Worm (Caenorhabditis elegans) whole organism, L4 larva: ENCODE measurements around the gene srsx-14.

Experiments
- D1046.2 ChIP-seq: fragments of 200-800 bp; sonication (Bioruptor generic); IDR thresholded peaks from 2 replicates; pipeline ENCODE4 v1.3.6; 2022; ENCODE audit warnings: missing genetic modification characterization, missing compliant biosample characterization
- F26F4.8 ChIP-seq: fragments of 200-800 bp; sonication (Bioruptor generic); conservative IDR thresholded peaks from 2 replicates; pipeline ENCODE4 v1.3.6; 2022; ENCODE audit warnings: missing genetic modification characterization, missing compliant biosample characterization
- F37D6.2 ChIP-seq: sonication (generic microtip); optimal IDR thresholded peaks from 2 replicates; lab custom pipeline; 2016; ENCODE audit warnings: mild to moderate bottlenecking, missing genetic modification characterization, missing compliant biosample characterization
- F44E2.7 ChIP-seq: fragments of 200-800 bp; sonication (Bioruptor generic); IDR thresholded peaks from 2 replicates; pipeline ENCODE4 v2.1.2; 2022; ENCODE audit warnings: missing genetic modification characterization, missing compliant biosample characterization
- T20F7.1 ChIP-seq: fragments of 200-800 bp; sonication (Bioruptor generic); optimal IDR thresholded peaks from 2 replicates; lab custom pipeline; 2018; ENCODE audit warnings: mild to moderate bottlenecking, missing genetic modification characterization, missing compliant biosample characterization
- Y48G9A.11 ChIP-seq: fragments of 200-800 bp; sonication (Bioruptor generic); IDR thresholded peaks from 2 replicates; pipeline ENCODE4 v1.3.6; 2022; ENCODE audit warnings: missing genetic modification reagents, missing genetic modification characterization, missing compliant biosample characterization
- ZK337.2 ChIP-seq: fragments of 200-800 bp; sonication (Bioruptor generic); IDR thresholded peaks from 2 replicates; pipeline ENCODE4 v1.3.6; 2022; ENCODE audit warnings: missing genetic modification reagents, missing genetic modification characterization, missing compliant biosample characterization
- ZK546.5 ChIP-seq, 2 experiments: sonication (generic microtip); optimal IDR thresholded peaks; 2 replicates each; lab custom pipeline; 2017; ENCODE audit warnings: missing biosample characterization in 2 of 2, missing genetic modification characterization in 2 of 2
- ceh-32 ChIP-seq: sonication (generic microtip); optimal IDR thresholded peaks from 2 replicates; lab custom pipeline; 2016; ENCODE audit warnings: mild to moderate bottlenecking, missing genetic modification characterization, missing compliant biosample characterization; ENCODE audit not compliant: poor library complexity
- ces-1 ChIP-seq: fragments of 150-350 bp; sonication (generic microtip); optimal IDR thresholded peaks from 4 replicates; lab custom pipeline; 2014; ENCODE audit warnings: missing biosample characterization, missing genetic modification reagents, missing genetic modification characterization
- ctbp-1 ChIP-seq: fragments of 200-800 bp; sonication (Bioruptor generic); IDR thresholded peaks from 2 replicates; pipeline ENCODE4 v1.3.6; 2022; ENCODE audit warnings: missing genetic modification reagents, missing genetic modification characterization, missing compliant biosample characterization
- daf-16 ChIP-seq, 3 experiments: sonication (generic microtip); optimal IDR thresholded peaks; 2 replicates each; lab custom pipeline; 2016 to 2017; ENCODE audit warnings: missing genetic modification characterization in 3 of 3, missing genetic modification reagents in 3 of 3, mild to moderate bottlenecking in 2 of 3, missing compliant biosample characterization in 2 of 3, missing biosample characterization in 1 of 3, moderate library complexity in 1 of 3
- dmd-6 ChIP-seq: fragments of 200-800 bp; sonication (Bioruptor generic); IDR thresholded peaks from 2 replicates; pipeline ENCODE4 v1.3.6; 2022; ENCODE audit warnings: missing genetic modification reagents, missing genetic modification characterization, missing compliant biosample characterization
- dve-1 ChIP-seq: sonication (generic microtip); optimal IDR thresholded peaks from 2 replicates; lab custom pipeline; 2017; ENCODE audit warnings: antibody characterized with exemption, mild to moderate bottlenecking, missing genetic modification characterization, missing compliant biosample characterization; ENCODE audit not compliant: insufficient read depth
- gei-8 ChIP-seq: fragments of 200-800 bp; sonication (Bioruptor generic); optimal IDR thresholded peaks from 2 replicates; lab custom pipeline; 2018; ENCODE audit warnings: mild to moderate bottlenecking, missing genetic modification characterization, missing compliant biosample characterization
- hif-1 ChIP-seq, 2 experiments: sonication (generic microtip); optimal IDR thresholded peaks; 2 replicates each; lab custom pipeline; 2016 to 2017; ENCODE audit warnings: missing compliant biosample characterization in 2 of 2, missing genetic modification characterization in 2 of 2, missing genetic modification reagents in 2 of 2, missing genotype in 2 of 2, mild to moderate bottlenecking in 1 of 2
- hlh-11 ChIP-seq: fragments of 200-800 bp; sonication (Bioruptor generic); optimal IDR thresholded peaks from 2 replicates; lab custom pipeline; 2018; ENCODE audit warnings: mild to moderate bottlenecking, missing genetic modification characterization, missing compliant biosample characterization
- hlh-30 ChIP-seq: sonication (generic microtip); optimal IDR thresholded peaks from 2 replicates; lab custom pipeline; 2017; ENCODE audit warnings: antibody characterized with exemption, mild to moderate bottlenecking, missing genetic modification characterization, missing compliant biosample characterization; ENCODE audit not compliant: insufficient read depth
- jun-1 ChIP-seq: fragments of 150-350 bp; optimal IDR thresholded peaks from 2 replicates; lab custom pipeline; 2014; ENCODE audit warnings: missing biosample characterization, missing genetic modification reagents, missing genetic modification characterization
- lin-1 ChIP-seq: fragments of 200-800 bp; sonication (Bioruptor generic); IDR thresholded peaks from 2 replicates; pipeline ENCODE4 v1.3.6; 2022; ENCODE audit warnings: missing genetic modification reagents, missing genetic modification characterization, missing compliant biosample characterization
- lin-13 ChIP-seq: fragments of 150-350 bp; optimal IDR thresholded peaks from 2 replicates; lab custom pipeline; 2014; ENCODE audit warnings: missing biosample characterization, missing genetic modification reagents, missing genetic modification characterization
- lin-29 ChIP-seq: fragments of 200-800 bp; sonication (Bioruptor generic); IDR thresholded peaks from 2 replicates; pipeline ENCODE4 v1.3.6; 2022; ENCODE audit warnings: missing genetic modification reagents, missing genetic modification characterization, missing compliant biosample characterization
- lsy-2 ChIP-seq, 2 experiments: fragments of 150-350 bp in 1 of 2; sonication (generic microtip) in 1 of 2; optimal IDR thresholded peaks; 2 replicates each; lab custom pipeline; 2014 to 2017; ENCODE audit warnings: missing biosample characterization in 2 of 2, missing genetic modification characterization in 2 of 2
- madf-5 ChIP-seq, 2 experiments: fragments of 200-800 bp; sonication (Bioruptor generic); IDR thresholded peaks; 2 replicates each; pipeline ENCODE4 v1.3.6; 2022; ENCODE audit warnings: missing compliant biosample characterization in 2 of 2, missing genetic modification characterization in 2 of 2
- madf-9 ChIP-seq: fragments of 200-800 bp; sonication (Bioruptor generic); conservative IDR thresholded peaks from 2 replicates; pipeline ENCODE4 v1.3.6; 2022; ENCODE audit warnings: missing genetic modification reagents, missing genetic modification characterization, missing compliant biosample characterization
- mdt-29 ChIP-seq: fragments of 200-800 bp; sonication (Bioruptor generic); IDR thresholded peaks from 2 replicates; pipeline ENCODE4 v1.3.6; 2022; ENCODE audit warnings: missing genetic modification reagents, missing genetic modification characterization, missing compliant biosample characterization
- mes-2 ChIP-seq: sonication (generic microtip); optimal IDR thresholded peaks from 2 replicates; lab custom pipeline; 2016; ENCODE audit warnings: missing genotype, mild to moderate bottlenecking, missing genetic modification characterization, missing compliant biosample characterization; ENCODE audit not compliant: poor library complexity, severe bottlenecking
- mxl-3 ChIP-seq: fragments of 200-800 bp; sonication (Bioruptor generic); optimal IDR thresholded peaks from 2 replicates; lab custom pipeline; 2018; ENCODE audit warnings: mild to moderate bottlenecking, missing genetic modification characterization, missing compliant biosample characterization
- nhr-102 ChIP-seq: sonication (generic microtip); optimal IDR thresholded peaks from 2 replicates; lab custom pipeline; 2016; ENCODE audit warnings: mild to moderate bottlenecking, missing genetic modification characterization, moderate library complexity, missing compliant biosample characterization
- nhr-28 ChIP-seq: fragments of 150-350 bp; optimal IDR thresholded peaks from 2 replicates; lab custom pipeline; 2014; ENCODE audit warnings: missing biosample characterization, missing genetic modification characterization
- nhr-41 ChIP-seq: fragments of 200-800 bp; sonication (Bioruptor generic); IDR thresholded peaks from 2 replicates; pipeline ENCODE4 v1.3.6; 2022; ENCODE audit warnings: missing genetic modification reagents, missing genetic modification characterization, missing compliant biosample characterization
- nhr-76 ChIP-seq: fragments of 150-350 bp; optimal IDR thresholded peaks from 2 replicates; lab custom pipeline; 2014; ENCODE audit warnings: missing biosample characterization, missing genetic modification characterization
- nhr-77 ChIP-seq: fragments of 150-350 bp; optimal IDR thresholded peaks from 2 replicates; lab custom pipeline; 2014; ENCODE audit warnings: missing biosample characterization, missing genetic modification characterization
- php-3 ChIP-seq: fragments of 200-800 bp; sonication (Bioruptor generic); IDR thresholded peaks from 2 replicates; pipeline ENCODE4 v1.3.6; 2022; ENCODE audit warnings: missing genetic modification reagents, missing genetic modification characterization, missing compliant biosample characterization
- pqm-1 ChIP-seq: sonication (generic microtip); optimal IDR thresholded peaks from 2 replicates; lab custom pipeline; 2017; ENCODE audit warnings: missing biosample characterization, missing genetic modification characterization
- sdz-12 ChIP-seq: fragments of 200-800 bp; sonication (Bioruptor generic); optimal IDR thresholded peaks from 2 replicates; lab custom pipeline; 2018; ENCODE audit warnings: mild to moderate bottlenecking, missing genetic modification characterization, missing compliant biosample characterization
- snpc-1.2 ChIP-seq: fragments of 200-800 bp; sonication (Bioruptor generic); IDR thresholded peaks from 2 replicates; pipeline ENCODE4 v1.3.6; 2022; ENCODE audit warnings: missing genetic modification reagents, missing genetic modification characterization, missing compliant biosample characterization
- snpc-4 ChIP-seq: fragments of 150-350 bp; optimal IDR thresholded peaks from 2 replicates; lab custom pipeline; 2014; ENCODE audit warnings: missing biosample characterization, missing genetic modification characterization
- spr-3 ChIP-seq: fragments of 200-800 bp; sonication (Bioruptor generic); optimal IDR thresholded peaks from 2 replicates; lab custom pipeline; 2018; ENCODE audit warnings: mild to moderate bottlenecking, missing genetic modification characterization, missing compliant biosample characterization
- tag-97 ChIP-seq: fragments of 200-800 bp; sonication (Bioruptor generic); IDR thresholded peaks from 2 replicates; pipeline ENCODE4 v1.3.6; 2022; ENCODE audit warnings: missing genetic modification characterization, missing compliant biosample characterization
- tra-1 ChIP-seq: fragments of 200-800 bp; sonication (Bioruptor generic); IDR thresholded peaks from 2 replicates; pipeline ENCODE4 v1.3.6; 2022; ENCODE audit warnings: missing genetic modification reagents, missing genetic modification characterization, missing compliant biosample characterization
- unc-130 ChIP-seq: sonication (generic microtip); optimal IDR thresholded peaks from 2 replicates; lab custom pipeline; 2016; ENCODE audit warnings: missing genetic modification reagents, missing genetic modification characterization, missing compliant biosample characterization
- vab-7 ChIP-seq: fragments of 200-800 bp; sonication (Bioruptor generic); IDR thresholded peaks from 2 replicates; pipeline ENCODE4 v1.3.6; 2022; ENCODE audit warnings: missing genetic modification reagents, missing genetic modification characterization, missing compliant biosample characterization
- zfp-2 ChIP-seq: sonication (generic microtip); optimal IDR thresholded peaks from 2 replicates; lab custom pipeline; 2016; ENCODE audit warnings: mild to moderate bottlenecking, missing genetic modification characterization, missing compliant biosample characterization
- zip-11 ChIP-seq: fragments of 200-800 bp; sonication (Bioruptor generic); IDR thresholded peaks from 2 replicates; pipeline ENCODE4 v1.3.6; 2022; ENCODE audit warnings: missing genetic modification characterization, missing compliant biosample characterization
- zip-2 ChIP-seq: fragments of 150-350 bp; optimal IDR thresholded peaks from 2 replicates; lab custom pipeline; 2014; ENCODE audit warnings: missing biosample characterization, missing genetic modification characterization
- ztf-11 ChIP-seq: fragments of 150-350 bp; optimal IDR thresholded peaks from 2 replicates; lab custom pipeline; 2014; ENCODE audit warnings: missing biosample characterization, missing genetic modification characterization

srsx-14 gene

DNA sequence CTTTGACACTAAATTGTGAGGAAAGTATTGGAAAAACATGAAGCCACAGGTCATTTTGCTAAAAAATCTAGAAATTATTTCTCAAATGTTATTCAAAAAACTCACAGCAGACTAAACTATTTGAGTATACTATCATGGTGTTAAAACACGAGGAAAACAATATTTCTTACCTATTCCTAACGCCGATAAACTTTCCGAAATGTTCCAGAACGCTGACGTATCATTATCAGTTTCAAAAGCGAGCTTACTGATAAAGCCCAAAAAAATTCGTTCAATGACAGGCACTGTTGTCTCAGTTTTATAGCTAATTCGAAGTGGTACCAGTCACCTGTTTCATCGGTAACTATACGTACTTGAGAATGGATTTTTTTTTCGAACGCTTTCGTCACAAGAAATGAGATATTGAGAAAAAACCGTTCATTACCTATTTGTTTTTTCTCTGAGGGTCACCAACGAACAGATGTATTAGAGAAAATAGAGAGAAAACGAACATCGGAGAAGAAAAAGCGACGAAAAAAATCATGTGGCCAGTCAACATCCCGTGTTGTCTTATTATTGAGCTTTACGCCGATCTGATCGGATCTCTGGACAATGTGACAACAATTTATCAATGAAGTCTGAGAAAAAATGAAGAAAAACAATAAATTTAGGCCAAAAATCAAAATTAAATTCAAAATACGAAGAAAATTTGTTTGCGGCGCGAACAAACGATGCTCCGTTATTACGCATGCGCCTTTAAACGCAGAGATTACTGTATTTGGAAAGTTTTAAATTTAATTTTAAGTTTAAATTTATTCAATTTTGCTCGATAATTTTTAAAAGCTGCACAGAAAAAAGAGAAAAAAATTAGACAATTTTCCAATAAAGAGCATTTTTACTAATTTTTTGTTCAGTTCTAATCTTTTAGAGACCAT lies 39.4 kb upstream of the srsx-14 start:
- TF ChIP-seq hlh-11, result peak; percentile 73
- no peak for TF ChIP-seq jun-1 (tag; lab: Kevin White, UChicago)
- no peak for TF ChIP-seq lin-29 (GFP tag; lab: Robert Waterston, UW)
- no peak for TF ChIP-seq gei-8
- no peak for TF ChIP-seq spr-3 (GFP tag; lab: Kevin White, UChicago)
- TF ChIP-seq hif-1 (tag; optimal IDR thresholded peaks at IDR 0.05; lab: Kevin White, UChicago), result no peak
- TF ChIP-seq mes-2 (tag; lab: Kevin White, UChicago), result no peak
- no peak for TF ChIP-seq nhr-77 (tag; lab: Kevin White, UChicago)
- TF ChIP-seq ces-1, result no peak
- TF ChIP-seq zfp-2, result no peak
- no peak for TF ChIP-seq tag-97
- peak in 1 of 2 experiments; percentile 82 for TF ChIP-seq daf-16 (GFP tag; optimal IDR thresholded peaks at IDR 0.05; lab: Kevin White, UChicago)
- TF ChIP-seq daf-16 (tag; optimal IDR thresholded peaks at IDR 0.05; lab: Kevin White, UChicago), result peak; percentile 79
- TF ChIP-seq ceh-32 (tag; lab: Kevin White, UChicago), result no peak
- TF ChIP-seq nhr-76, result no peak
- TF ChIP-seq unc-130 (GFP tag; lab: Kevin White, UChicago), result no peak
- peak; percentile 1 for TF ChIP-seq zip-2
- TF ChIP-seq lin-1, result 0 out of 2 replicates have a peak, but pooled peaks have one; percentile 14
- TF ChIP-seq ctbp-1, result no peak
- TF ChIP-seq mxl-3 (GFP tag; lab: Kevin White, UChicago), result no peak
- no peak; the same call in 1 of the 2 replicates for TF ChIP-seq mdt-29
- no peak for TF ChIP-seq vab-7 (GFP tag; lab: Robert Waterston, UW)
- TF ChIP-seq madf-5 (GFP tag; IDR thresholded peaks at IDR 0.05; lab: Robert Waterston, UW), result no peak
- TF ChIP-seq F44E2.7 (GFP tag; lab: Robert Waterston, UW), result no peak
- TF ChIP-seq nhr-41, result no peak
- peak; percentile 93 for TF ChIP-seq dve-1 (tag; lab: Kevin White, UChicago)
- TF ChIP-seq nhr-28 (tag; lab: Kevin White, UChicago), result peak; percentile 29
- TF ChIP-seq pqm-1 (tag; lab: Kevin White, UChicago), result peak; percentile 15
- no peak for TF ChIP-seq madf-9 (GFP tag; lab: Robert Waterston, UW)
- TF ChIP-seq lin-13 (GFP tag; lab: Kevin White, UChicago), result peak; percentile 17
- no peak for TF ChIP-seq ZK546.5 (tag; optimal IDR thresholded peaks at IDR 0.05; lab: Kevin White, UChicago)
- no peak for TF ChIP-seq snpc-4
- TF ChIP-seq tra-1, result no peak; the same call in 1 of the 2 replicates
- no peak for TF ChIP-seq ZK337.2
- TF ChIP-seq dmd-6 (GFP tag; lab: Robert Waterston, UW), result peak; percentile 84
- TF ChIP-seq D1046.2, result no peak
- TF ChIP-seq Y48G9A.11, result peak; percentile 98
- no peak for TF ChIP-seq lsy-2 (tag; optimal IDR thresholded peaks at IDR 0.05; lab: Kevin White, UChicago)
- no peak for TF ChIP-seq F26F4.8 (GFP tag; lab: Robert Waterston, UW)
- no peak for TF ChIP-seq sdz-12 (GFP tag; lab: Kevin White, UChicago)
- TF ChIP-seq zip-11 (GFP tag; lab: Robert Waterston, UW), result no peak
- no peak for TF ChIP-seq nhr-102 (tag; lab: Kevin White, UChicago)
- TF ChIP-seq php-3, result no peak
- TF ChIP-seq ztf-11, result no peak
- TF ChIP-seq snpc-1.2 (GFP tag; lab: Robert Waterston, UW), result peak; percentile 87
- TF ChIP-seq T20F7.1 (GFP tag; lab: Kevin White, UChicago), result no peak
- no peak for TF ChIP-seq F37D6.2
- peak; percentile 58 for TF ChIP-seq hlh-30 (tag; lab: Kevin White, UChicago)
